Fruit fly (Drosophila melanogaster): ENCODE measurements around the gene TyrR.

Gene TyrR

dm6 chr3R:17733261-17733660, 29.7 kb downstream of the TyrR start, which contains the start of gene CG14321 (continued):
- TF ChIP-seq her (GFP tag; optimal IDR thresholded peaks at IDR 0.05) (no peak), jumu (GFP tag; optimal IDR thresholded peaks at IDR 0.05) (no peak), CG13287 (GFP tag; IDR thresholded peaks at IDR 0.05; ENCODE audit: partially characterized antibody) (peak; percentile 49), Sry-δ (GFP tag; optimal IDR thresholded peaks at IDR 0.05) (no peak), sna (GFP tag; IDR thresholded peaks at IDR 0.05; ENCODE audit: partially characterized antibody) (peak; percentile 51), Poxn (GFP tag; IDR thresholded peaks at IDR 0.05) (no peak), Mes4 (GFP tag; optimal IDR thresholded peaks at IDR 0.05) (no peak), Neu2 (GFP tag; optimal IDR thresholded peaks at IDR 0.05; ENCODE audit: borderline replicate concordance) (no peak), mld (GFP tag; IDR thresholded peaks at IDR 0.05; ENCODE audit: partially characterized antibody) (peak; percentile 65; the same call in 1 of the 3 replicates), D (optimal IDR thresholded peaks at IDR 0.05) (peak; percentile 23), D (GFP tag; optimal IDR thresholded peaks at IDR 0.05) (no peak), Med (GFP tag) (peak; percentile 46), trem (tag; optimal IDR thresholded peaks at IDR 0.05) (peak; percentile 30), CG10274 (GFP tag; optimal IDR thresholded peaks at IDR 0.05) (no peak), CG8388 (GFP tag; optimal IDR thresholded peaks at IDR 0.05) (no peak), run (tag; optimal IDR thresholded peaks at IDR 0.05) (no peak), Xbp1 (GFP tag; optimal IDR thresholded peaks at IDR 0.05) (peak; percentile 19), Dll (GFP tag; IDR thresholded peaks at IDR 0.05; ENCODE audit: partially characterized antibody) (peak; percentile 55; the same call in 2 of the 4 replicates), CG6689 (GFP tag; IDR thresholded peaks at IDR 0.05) (no peak), ems (GFP tag; optimal IDR thresholded peaks at IDR 0.05) (no peak), kay (GFP tag; optimal IDR thresholded peaks at IDR 0.05) (no peak), Bgb (GFP tag; IDR thresholded peaks at IDR 0.05; ENCODE audit: partially characterized antibody) (peak; percentile 73), mirr (GFP tag; optimal IDR thresholded peaks at IDR 0.05) (no peak), CG9876 (GFP tag; optimal IDR thresholded peaks at IDR 0.05) (no peak), chm (GFP tag; IDR thresholded peaks at IDR 0.05) (0 out of 2 replicates have a peak, but pooled peaks have one; percentile 13), E2f2 (GFP tag; IDR thresholded peaks at IDR 0.05) (no peak), CG30431 (GFP tag; optimal IDR thresholded peaks at IDR 0.05) (no peak), Ravus (GFP tag; IDR thresholded peaks at IDR 0.05) (no peak), CG6813 (GFP tag; optimal IDR thresholded peaks at IDR 0.05) (no peak), vvl (GFP tag; IDR thresholded peaks at IDR 0.05) (no peak), pum (GFP tag; optimal IDR thresholded peaks at IDR 0.05) (no peak), CG1832 (GFP tag; optimal IDR thresholded peaks at IDR 0.05) (no peak), bbx (GFP tag; IDR thresholded peaks at IDR 0.05; ENCODE audit: partially characterized antibody) (peak; percentile 65; the same call in 1 of the 2 replicates), CG34376 (GFP tag; optimal IDR thresholded peaks at IDR 0.05) (no peak), yki (optimal IDR thresholded peaks at IDR 0.05) (no peak), HLH4C (GFP tag; IDR thresholded peaks at IDR 0.05; ENCODE audit: partially characterized antibody) (no peak), Antp (GFP tag; optimal IDR thresholded peaks at IDR 0.05) (no peak), dysf (GFP tag; IDR thresholded peaks at IDR 0.05) (no peak), Ets97D (GFP tag; optimal IDR thresholded peaks at IDR 0.05) (peak; percentile 47), HmgZ (tag; optimal IDR thresholded peaks at IDR 0.05) (no peak), D19A (tag; optimal IDR thresholded peaks at IDR 0.05) (no peak), CG18476 (GFP tag; optimal IDR thresholded peaks at IDR 0.05) (no peak), kah (GFP tag; optimal IDR thresholded peaks at IDR 0.05) (no peak), CG7928 (GFP tag; optimal IDR thresholded peaks at IDR 0.05) (peak; percentile 85), HLH3B (GFP tag; IDR thresholded peaks at IDR 0.05) (0 out of 2 replicates have a peak, but pooled peaks have one; percentile 22), PHDP (tag; optimal IDR thresholded peaks at IDR 0.05) (no peak), HmgD (GFP tag; optimal IDR thresholded peaks at IDR 0.05) (peak; percentile 12), H15 (GFP tag; IDR thresholded peaks at IDR 0.05) (no peak), grn (GFP tag; optimal IDR thresholded peaks at IDR 0.05) (no peak), CG11696 (GFP tag; IDR thresholded peaks at IDR 0.05) (no peak), Mrtf (GFP tag; IDR thresholded peaks at IDR 0.05) (no peak; the same call in 2 of the 3 replicates), ERR (GFP tag; optimal IDR thresholded peaks at IDR 0.05) (no peak)

All from whole organism, embryonic.